Fruit fly (Drosophila melanogaster) whole organism, embryonic: Measurements from ENCODE around the gene lobo.

Experiments
- Adf1 ChIP-seq: fragments of 200-800 bp; sonication (Bioruptor generic); IDR thresholded peaks from 2 replicates; pipeline ENCODE4 v1.3.6; 2022; ENCODE audit warnings: missing biosample characterization, missing genetic modification characterization
- Antp ChIP-seq: fragments of 200-800 bp; sonication (Bioruptor generic); optimal IDR thresholded peaks from 3 replicates; lab custom pipeline; 2016; ENCODE audit warnings: missing biosample characterization, missing genetic modification characterization
- Atf-2 ChIP-seq: fragments of 200-800 bp; sonication (Bioruptor generic); optimal IDR thresholded peaks from 2 replicates; lab custom pipeline; 2016; ENCODE audit warnings: missing biosample characterization, missing genetic modification characterization
- CG10209 ChIP-seq: fragments of 200-800 bp; sonication (Bioruptor generic); optimal IDR thresholded peaks from 3 replicates; lab custom pipeline; 2017; ENCODE audit warnings: missing biosample characterization, mild to moderate bottlenecking, missing genetic modification characterization, missing genetic modification reagents
- CG1024 ChIP-seq: fragments of 200-800 bp; sonication (Bioruptor generic); IDR thresholded peaks from 2 replicates; pipeline ENCODE4 v1.3.6; 2022; ENCODE audit warnings: missing biosample characterization, missing genetic modification characterization
- CG11504 ChIP-seq: fragments of 200-800 bp; sonication (Bioruptor generic); optimal IDR thresholded peaks from 3 replicates; lab custom pipeline; 2019; ENCODE audit warnings: missing biosample characterization, mild to moderate bottlenecking, missing genetic modification characterization, moderate library complexity
- CG14441 ChIP-seq: fragments of 200-800 bp; sonication (Bioruptor generic); IDR thresholded peaks from 2 replicates; pipeline ENCODE4 v1.3.6; 2022; ENCODE audit warnings: missing biosample characterization, missing genetic modification characterization
- CG14667 ChIP-seq: fragments of 200-800 bp; sonication (Bioruptor generic); IDR thresholded peaks from 2 replicates; pipeline ENCODE4 v1.3.6; 2022; ENCODE audit warnings: missing biosample characterization, missing genetic modification characterization
- CG16779 ChIP-seq: fragments of 200-800 bp; sonication (Bioruptor generic); IDR thresholded peaks from 2 replicates; pipeline ENCODE4 v1.3.6; 2022; ENCODE audit warnings: missing biosample characterization, missing genetic modification characterization
- CG17359 ChIP-seq: fragments of 200-800 bp; sonication (Bioruptor generic); optimal IDR thresholded peaks from 3 replicates; lab custom pipeline; 2018; ENCODE audit warnings: missing biosample characterization, mild to moderate bottlenecking, missing genetic modification characterization, moderate library complexity
- CG18262 ChIP-seq: fragments of 200-800 bp; optimal IDR thresholded peaks from 3 replicates; lab custom pipeline; 2019; ENCODE audit warnings: missing biosample characterization, mild to moderate bottlenecking, missing genetic modification characterization, moderate library complexity
- CG31365 ChIP-seq: fragments of 200-800 bp; sonication (Bioruptor generic); optimal IDR thresholded peaks from 2 replicates; lab custom pipeline; 2018; ENCODE audit warnings: missing biosample characterization, mild to moderate bottlenecking, missing genetic modification characterization
- CG3163 ChIP-seq: fragments of 200-800 bp; sonication (Bioruptor generic); optimal IDR thresholded peaks from 3 replicates; lab custom pipeline; 2016; ENCODE audit warnings: missing biosample characterization, missing genetic modification characterization
- CG34422 ChIP-seq: fragments of 200-800 bp; sonication (Bioruptor generic); IDR thresholded peaks from 3 replicates; pipeline ENCODE4 v1.3.6; 2022; ENCODE audit warnings: missing biosample characterization, missing genetic modification characterization
- CG5245 ChIP-seq: fragments of 200-800 bp; sonication (Bioruptor generic); optimal IDR thresholded peaks from 3 replicates; lab custom pipeline; 2016; ENCODE audit warnings: missing biosample characterization, missing genetic modification characterization
- CG7271 ChIP-seq: fragments of 200-800 bp; sonication (Bioruptor generic); optimal IDR thresholded peaks from 2 replicates; lab custom pipeline; 2018; ENCODE audit warnings: missing biosample characterization, mild to moderate bottlenecking, missing genetic modification characterization, moderate library complexity
- CG7928 ChIP-seq: fragments of 200-800 bp; sonication (Bioruptor generic); optimal IDR thresholded peaks from 2 replicates; lab custom pipeline; 2017; ENCODE audit warnings: missing biosample characterization, mild to moderate bottlenecking, missing genetic modification characterization
- CG8478 ChIP-seq: fragments of >200 bp; optimal IDR thresholded peaks from 2 replicates; lab custom pipeline; 2018
- CTCF ChIP-seq: fragments of 200-800 bp; sonication (Bioruptor generic); optimal IDR thresholded peaks from 2 replicates; lab custom pipeline; 2017; ENCODE audit warnings: missing biosample characterization, mild to moderate bottlenecking, missing genetic modification characterization, moderate library complexity
- Ets65A ChIP-seq: fragments of 200-800 bp; sonication (Bioruptor generic); peaks from one replicate; lab custom pipeline; 2016; ENCODE audit warnings: missing biosample characterization, missing genetic modification characterization
- Fer1 ChIP-seq: fragments of 200-800 bp; sonication (Bioruptor generic); optimal IDR thresholded peaks from 2 replicates; lab custom pipeline; 2017; ENCODE audit warnings: missing biosample characterization, mild to moderate bottlenecking, missing genetic modification characterization
- HHEX ChIP-seq: fragments of 200-800 bp; sonication (Bioruptor generic); optimal IDR thresholded peaks from 3 replicates; lab custom pipeline; 2017; ENCODE audit warnings: missing biosample characterization, mild to moderate bottlenecking, missing genetic modification characterization, missing genetic modification reagents
- Kr ChIP-seq: fragments of 200-800 bp; sonication (Bioruptor generic); optimal IDR thresholded peaks from 2 replicates; lab custom pipeline; 2017; ENCODE audit warnings: missing biosample characterization, mild to moderate bottlenecking, missing genetic modification characterization
- MTF-1 ChIP-seq: fragments of 200-800 bp; sonication (Bioruptor generic); optimal IDR thresholded peaks from 2 replicates; lab custom pipeline; 2018; ENCODE audit warnings: missing biosample characterization, mild to moderate bottlenecking, missing genetic modification characterization, borderline replicate concordance
- NK7.1 ChIP-seq: fragments of 200-800 bp; sonication (Bioruptor generic); optimal IDR thresholded peaks from 3 replicates; lab custom pipeline; 2016; ENCODE audit warnings: missing biosample characterization, missing genetic modification characterization
- abd-A ChIP-seq: fragments of 200-800 bp; sonication (Bioruptor generic); optimal IDR thresholded peaks from 3 replicates; lab custom pipeline; 2019; ENCODE audit warnings: missing biosample characterization, mild to moderate bottlenecking, missing genetic modification characterization, moderate library complexity
- amos ChIP-seq: fragments of 200-800 bp; sonication (Bioruptor generic); IDR thresholded peaks from 2 replicates; pipeline ENCODE4 v1.3.6; 2022; ENCODE audit warnings: missing biosample characterization, missing genetic modification characterization; ENCODE audit not compliant: partially characterized antibody
- bbx ChIP-seq: fragments of 200-800 bp; sonication (Bioruptor generic); IDR thresholded peaks from 2 replicates; pipeline ENCODE4 v1.3.6; 2022; ENCODE audit warnings: missing biosample characterization, missing genetic modification characterization; ENCODE audit not compliant: partially characterized antibody
- cad ChIP-seq: fragments of >200 bp; optimal IDR thresholded peaks from 2 replicates; lab custom pipeline; 2017; ENCODE audit warnings: missing biosample characterization, missing genetic modification characterization
- cato ChIP-seq: fragments of 200-800 bp; sonication (Bioruptor generic); optimal IDR thresholded peaks from 2 replicates; lab custom pipeline; 2016; ENCODE audit warnings: missing biosample characterization, missing genetic modification characterization, borderline replicate concordance
- crol ChIP-seq: fragments of 200-800 bp; sonication (Bioruptor generic); IDR thresholded peaks from 2 replicates; pipeline ENCODE4 v1.3.6; 2022; ENCODE audit warnings: missing biosample characterization, missing genetic modification characterization
- dan ChIP-seq: fragments of 200-800 bp; sonication (Bioruptor generic); IDR thresholded peaks from 2 replicates; pipeline ENCODE4 v1.3.6; 2022; ENCODE audit warnings: missing biosample characterization, missing genetic modification characterization
- ems ChIP-seq: fragments of 200-800 bp; sonication (Bioruptor generic); optimal IDR thresholded peaks from 3 replicates; lab custom pipeline; 2016; ENCODE audit warnings: missing biosample characterization, missing genetic modification characterization
- ewg ChIP-seq: fragments of 200-800 bp; sonication (Bioruptor generic); optimal IDR thresholded peaks from 3 replicates; lab custom pipeline; 2017; ENCODE audit warnings: mild to moderate bottlenecking, missing biosample characterization, missing genetic modification reagents, missing genetic modification characterization
- gcm2 ChIP-seq: fragments of 200-800 bp; sonication (Bioruptor generic); optimal IDR thresholded peaks from 2 replicates; lab custom pipeline; 2016; ENCODE audit warnings: missing biosample characterization, missing genetic modification characterization
- gsb-n ChIP-seq: fragments of 200-800 bp; sonication (Bioruptor generic); optimal IDR thresholded peaks from 3 replicates; lab custom pipeline; 2018; ENCODE audit warnings: missing biosample characterization, mild to moderate bottlenecking, missing genetic modification characterization
- hth ChIP-seq: fragments of >200 bp; optimal IDR thresholded peaks from 2 replicates; lab custom pipeline; 2017; ENCODE audit warnings: inconsistent platforms
- jigr1 ChIP-seq: fragments of 200-800 bp; sonication (Bioruptor generic); IDR thresholded peaks from 3 replicates; pipeline ENCODE4 v1.3.6; 2022; ENCODE audit warnings: missing biosample characterization, missing genetic modification characterization
- jumu ChIP-seq: fragments of 200-800 bp; sonication (Bioruptor generic); optimal IDR thresholded peaks from 3 replicates; lab custom pipeline; 2016; ENCODE audit warnings: missing biosample characterization, missing genetic modification characterization
- klu ChIP-seq: fragments of 200-800 bp; sonication (Bioruptor generic); IDR thresholded peaks from 2 replicates; pipeline ENCODE4 v1.3.6; 2022; ENCODE audit warnings: missing biosample characterization, missing genetic modification characterization
- org-1 ChIP-seq: fragments of 200-800 bp; sonication (Bioruptor generic); optimal IDR thresholded peaks from 2 replicates; lab custom pipeline; 2017; ENCODE audit warnings: missing biosample characterization, missing genetic modification characterization
- pho ChIP-seq: fragments of 200-800 bp; sonication (Bioruptor generic); optimal IDR thresholded peaks from 2 replicates; lab custom pipeline; 2016; ENCODE audit warnings: missing biosample characterization, missing genetic modification characterization
- pros ChIP-seq: fragments of 200-800 bp; sonication (Bioruptor generic); optimal IDR thresholded peaks from 3 replicates; lab custom pipeline; 2019; ENCODE audit warnings: missing biosample characterization, mild to moderate bottlenecking, missing genetic modification characterization, moderate library complexity
- scrt ChIP-seq: fragments of 200-800 bp; sonication (Bioruptor generic); optimal IDR thresholded peaks from 2 replicates; lab custom pipeline; 2018; ENCODE audit warnings: missing biosample characterization, mild to moderate bottlenecking, missing genetic modification characterization, moderate library complexity
- tll ChIP-seq, 2 experiments: fragments of 200-800 bp in 1 of 2; fragments of >200 bp in 1 of 2; sonication (Bioruptor generic) in 1 of 2; optimal IDR thresholded peaks; 2 replicates each; lab custom pipeline; 2017 to 2019; ENCODE audit warnings: missing biosample characterization in 2 of 2, missing genetic modification characterization in 2 of 2, mild to moderate bottlenecking in 1 of 2, moderate library complexity in 1 of 2
- wek ChIP-seq: fragments of 200-800 bp; sonication (Bioruptor generic); optimal IDR thresholded peaks from 3 replicates; lab custom pipeline; 2018; ENCODE audit warnings: missing biosample characterization, mild to moderate bottlenecking, missing genetic modification characterization, moderate library complexity
- zen ChIP-seq: fragments of 200-800 bp; sonication (Bioruptor generic); optimal IDR thresholded peaks from 3 replicates; lab custom pipeline; 2018; ENCODE audit warnings: missing biosample characterization, mild to moderate bottlenecking, missing genetic modification characterization, moderate library complexity

Gene lobo

dm6 chr3R:25199321-25199868 lies 5.8 kb upstream of the lobo start, which contains the start of gene CG13654 (continued):
- TF ChIP-seq CG18262 (tag; lab: Kevin White, UChicago) (no peak), amos (GFP tag; lab: Robert Waterston, UW) (0 out of 2 replicates have a peak, but pooled peaks have one; percentile 4), hth (lab: Kevin White, UChicago) (no peak), pros (no peak), CG14441 (GFP tag; lab: Robert Waterston, UW) (no peak), pho (GFP tag; lab: Kevin White, UChicago) (no peak), ewg (GFP tag; lab: Kevin White, UChicago) (peak; percentile 78), CG3163 (GFP tag; lab: Kevin White, UChicago) (no peak), org-1 (no peak), CG7928 (no peak), CG10209 (GFP tag; lab: Kevin White, UChicago) (no peak), MTF-1 (GFP tag; lab: Kevin White, UChicago) (no peak), CG14667 (GFP tag; lab: Robert Waterston, UW) (no peak), NK7.1 (GFP tag; lab: Kevin White, UChicago) (no peak), Atf-2 (no peak), CG17359 (tag; lab: Kevin White, UChicago) (no peak), Fer1 (GFP tag; lab: Kevin White, UChicago) (peak; percentile 10), jigr1 (GFP tag; lab: Robert Waterston, UW) (no peak), CG1024 (GFP tag; lab: Robert Waterston, UW) (no peak), HHEX (GFP tag; lab: Kevin White, UChicago) (no peak), scrt (GFP tag; lab: Kevin White, UChicago) (peak; percentile 86), cato (no peak), jumu (GFP tag; lab: Kevin White, UChicago) (no peak), CG8478 (lab: Kevin White, UChicago) (no peak), wek (GFP tag; lab: Kevin White, UChicago) (no peak), Antp (GFP tag; lab: Kevin White, UChicago) (no peak), abd-A (tag; lab: Kevin White, UChicago) (peak; percentile 16), CG11504 (tag; lab: Kevin White, UChicago) (peak; percentile 46), ems (GFP tag; lab: Kevin White, UChicago) (no peak), klu (GFP tag; lab: Robert Waterston, UW) (no peak), CG5245 (GFP tag; lab: Kevin White, UChicago) (no peak), bbx (GFP tag; lab: Robert Waterston, UW) (no peak), CG16779 (GFP tag; lab: Robert Waterston, UW) (0 out of 2 replicates have a peak, but pooled peaks have one; percentile 44), crol (GFP tag; lab: Robert Waterston, UW) (no peak), Kr (GFP tag; lab: Kevin White, UChicago) (no peak), Adf1 (no peak)

- TF ChIP-seq CG31365, result no peak
- TF ChIP-seq zen (tag; lab: Kevin White, UChicago), result peak; percentile 84
- TF ChIP-seq CTCF (GFP tag; lab: Kevin White, UChicago), result peak; percentile 79
- TF ChIP-seq Ets65A, result peak; percentile 44
- peak; percentile 88 for TF ChIP-seq cad (GFP tag; lab: Kevin White, UChicago)
- peak; percentile 25 for TF ChIP-seq CG7271 (tag; lab: Kevin White, UChicago)
- no peak for TF ChIP-seq gcm2
- TF ChIP-seq tll (GFP tag; optimal IDR thresholded peaks at IDR 0.05; lab: Kevin White, UChicago), result peak in 1 of 2 experiments; percentile 91
- TF ChIP-seq dan (GFP tag; lab: Robert Waterston, UW), result 0 out of 2 replicates have a peak, but pooled peaks have one; percentile 9
- 0 out of 3 replicates have a peak, but pooled peaks have one; percentile 11 for TF ChIP-seq CG34422 (GFP tag; lab: Robert Waterston, UW)
- TF ChIP-seq gsb-n (tag; lab: Kevin White, UChicago), result no peak
Measured at dm6 chr3R:25194723-25195577, 1.4 kb upstream of the lobo start, which contains the start of gene CG13653. Gene CG13653, plus strand, starts transcription at chr3R:25195527.
